Fruit fly (Drosophila melanogaster): ENCODE data around the gene CG9458.

The CG9458 gene

dm6 chr3R:9808946-9809545 lies 10.6 kb downstream of the CG9458 start, which contains the start of gene FBXO11:
TSS of gene FBXO11 (minus strand) at chr3R:9809368.
- peak; percentile 75 for TF ChIP-seq CG34367 (tag; optimal IDR thresholded peaks at IDR 0.05)
- no peak for TF ChIP-seq Pif1B (GFP tag; optimal IDR thresholded peaks at IDR 0.05)
- no peak for TF ChIP-seq Pif1A (GFP tag; optimal IDR thresholded peaks at IDR 0.05)
- TF ChIP-seq CG9948 (tag; optimal IDR thresholded peaks at IDR 0.05) = no peak
- no peak for TF ChIP-seq CG13204 (GFP tag; optimal IDR thresholded peaks at IDR 0.05)
- peak; percentile 55; the same call in 1 of the 2 replicates for TF ChIP-seq rn (GFP tag; IDR thresholded peaks at IDR 0.05)
- TF ChIP-seq D1 (tag; optimal IDR thresholded peaks at IDR 0.05) = no peak
- TF ChIP-seq CG14655 (GFP tag; optimal IDR thresholded peaks at IDR 0.05) = no peak
- TF ChIP-seq Ets98B (GFP tag; IDR thresholded peaks at IDR 0.05) = peak; percentile 57
- TF ChIP-seq Snoo (tag; optimal IDR thresholded peaks at IDR 0.05) = peak; percentile 62
- peak; percentile 65 for TF ChIP-seq CG12605 (GFP tag; IDR thresholded peaks at IDR 0.05)
- TF ChIP-seq CG8301 (tag; optimal IDR thresholded peaks at IDR 0.05) = no peak
- TF ChIP-seq fd96Ca (GFP tag; IDR thresholded peaks at IDR 0.05) = peak; percentile 72; the same call in 2 of the 3 replicates
- TF ChIP-seq CG15710 (tag; optimal IDR thresholded peaks at IDR 0.05) = no peak
- peak; percentile 88 for TF ChIP-seq gl (tag; optimal IDR thresholded peaks at IDR 0.05)
- no peak for TF ChIP-seq CG10348 (GFP tag; IDR thresholded peaks at IDR 0.05)
- TF ChIP-seq CG32121 (GFP tag; IDR thresholded peaks at IDR 0.05) = peak; percentile 83
- peak; percentile 83; the same call in 2 of the 3 replicates for TF ChIP-seq CG4496 (GFP tag; IDR thresholded peaks at IDR 0.05)
- peak; percentile 43 for TF ChIP-seq CG8159 (tag; optimal IDR thresholded peaks at IDR 0.05)
- peak; percentile 76 for TF ChIP-seq EcR (GFP tag; optimal IDR thresholded peaks at IDR 0.05)
- peak; percentile 47 for TF ChIP-seq CG17806 (tag; optimal IDR thresholded peaks at IDR 0.05)

- peak; percentile 41 for TF ChIP-seq Snoo (tag; optimal IDR thresholded peaks at IDR 0.05)
- TF ChIP-seq CG32121 (GFP tag; IDR thresholded peaks at IDR 0.05) = peak; percentile 63
- no peak for TF ChIP-seq Ets98B (GFP tag; IDR thresholded peaks at IDR 0.05)
- TF ChIP-seq CG8301 (tag; optimal IDR thresholded peaks at IDR 0.05) = no peak
- no peak for TF ChIP-seq CG10348 (GFP tag; IDR thresholded peaks at IDR 0.05)
- no peak for TF ChIP-seq CG8159 (tag; optimal IDR thresholded peaks at IDR 0.05)
- TF ChIP-seq Pif1A (GFP tag; optimal IDR thresholded peaks at IDR 0.05) = no peak
- peak; percentile 16 for TF ChIP-seq EcR (GFP tag; optimal IDR thresholded peaks at IDR 0.05)
- peak; percentile 31; the same call in 2 of the 3 replicates for TF ChIP-seq fd96Ca (GFP tag; IDR thresholded peaks at IDR 0.05)
- no peak for TF ChIP-seq CG4496 (GFP tag; IDR thresholded peaks at IDR 0.05)
- no peak for TF ChIP-seq rn (GFP tag; IDR thresholded peaks at IDR 0.05)
- no peak for TF ChIP-seq Pif1B (GFP tag; optimal IDR thresholded peaks at IDR 0.05)
- TF ChIP-seq CG14655 (GFP tag; optimal IDR thresholded peaks at IDR 0.05) = no peak
- TF ChIP-seq CG9948 (tag; optimal IDR thresholded peaks at IDR 0.05) = peak; percentile 32
- TF ChIP-seq CG12605 (GFP tag; IDR thresholded peaks at IDR 0.05) = no peak
- TF ChIP-seq CG13204 (GFP tag; optimal IDR thresholded peaks at IDR 0.05) = no peak
- TF ChIP-seq CG17806 (tag; optimal IDR thresholded peaks at IDR 0.05) = peak; percentile 47
- no peak for TF ChIP-seq D1 (tag; optimal IDR thresholded peaks at IDR 0.05)
- no peak for TF ChIP-seq gl (tag; optimal IDR thresholded peaks at IDR 0.05)
- peak; percentile 9 for TF ChIP-seq CG34367 (tag; optimal IDR thresholded peaks at IDR 0.05)
- TF ChIP-seq CG15710 (tag; optimal IDR thresholded peaks at IDR 0.05) = peak; percentile 65
Observed at dm6 chr3R:9800644-9801330, 18.9 kb downstream of the CG9458 start, which contains the start of the genes CG9467 and CG8526. TSS of gene CG9467 (minus strand) at chr3R:9801026. TSS of gene CG8526 (plus strand) at chr3R:9801280.

dm6 chr3R:9793018-9793417 lies 26.7 kb downstream of the CG9458 start, which contains the start of gene CG8516:
TSS of gene CG8516 (plus strand) at chr3R:9793295.
- TF ChIP-seq Pif1A (GFP tag; optimal IDR thresholded peaks at IDR 0.05) (no peak), Snoo (tag; optimal IDR thresholded peaks at IDR 0.05) (no peak), EcR (GFP tag; optimal IDR thresholded peaks at IDR 0.05) (peak; percentile 11), fd96Ca (GFP tag; IDR thresholded peaks at IDR 0.05) (no peak), CG32121 (GFP tag; IDR thresholded peaks at IDR 0.05) (peak; percentile 53; the same call in 1 of the 2 replicates), CG13204 (GFP tag; optimal IDR thresholded peaks at IDR 0.05) (no peak), D1 (tag; optimal IDR thresholded peaks at IDR 0.05) (no peak), CG8301 (tag; optimal IDR thresholded peaks at IDR 0.05) (peak; percentile 25), CG10348 (GFP tag; IDR thresholded peaks at IDR 0.05) (no peak), Pif1B (GFP tag; optimal IDR thresholded peaks at IDR 0.05) (no peak), CG17806 (tag; optimal IDR thresholded peaks at IDR 0.05) (peak; percentile 34), CG14655 (GFP tag; optimal IDR thresholded peaks at IDR 0.05) (no peak), CG9948 (tag; optimal IDR thresholded peaks at IDR 0.05) (no peak), CG15710 (tag; optimal IDR thresholded peaks at IDR 0.05) (peak; percentile 16), gl (tag; optimal IDR thresholded peaks at IDR 0.05) (no peak), CG12605 (GFP tag; IDR thresholded peaks at IDR 0.05) (no peak), CG8159 (tag; optimal IDR thresholded peaks at IDR 0.05) (peak; percentile 35), rn (GFP tag; IDR thresholded peaks at IDR 0.05) (no peak), Ets98B (GFP tag; IDR thresholded peaks at IDR 0.05) (peak; percentile 20; the same call in 1 of the 2 replicates), CG34367 (tag; optimal IDR thresholded peaks at IDR 0.05) (no peak), CG4496 (GFP tag; IDR thresholded peaks at IDR 0.05) (no peak)

dm6 chr3R:9791177-9791806 lies 28.4 kb downstream of the CG9458 start, which contains the start of the genes CG12945 and CG8507:
TSS of gene CG12945 (minus strand) at chr3R:9791221.
TSS of gene CG8507 (plus strand) at chr3R:9791483.
- TF ChIP-seq CG8301 (tag; optimal IDR thresholded peaks at IDR 0.05) = peak; percentile 28
- TF ChIP-seq CG17806 (tag; optimal IDR thresholded peaks at IDR 0.05) = peak; percentile 11
- peak; percentile 52 for TF ChIP-seq CG15710 (tag; optimal IDR thresholded peaks at IDR 0.05)
- peak; percentile 6 for TF ChIP-seq CG34367 (tag; optimal IDR thresholded peaks at IDR 0.05)
- no peak for TF ChIP-seq CG4496 (GFP tag; IDR thresholded peaks at IDR 0.05)
- peak; percentile 91 for TF ChIP-seq EcR (GFP tag; optimal IDR thresholded peaks at IDR 0.05)
- TF ChIP-seq CG32121 (GFP tag; IDR thresholded peaks at IDR 0.05) = no peak
- TF ChIP-seq CG13204 (GFP tag; optimal IDR thresholded peaks at IDR 0.05) = no peak
- TF ChIP-seq CG8159 (tag; optimal IDR thresholded peaks at IDR 0.05) = peak; percentile 61
- TF ChIP-seq Snoo (tag; optimal IDR thresholded peaks at IDR 0.05) = peak; percentile 25
- no peak for TF ChIP-seq CG10348 (GFP tag; IDR thresholded peaks at IDR 0.05)
- TF ChIP-seq fd96Ca (GFP tag; IDR thresholded peaks at IDR 0.05) = no peak
- peak; percentile 29 for TF ChIP-seq CG9948 (tag; optimal IDR thresholded peaks at IDR 0.05)

Measured in whole organism, pupa.